Fruit fly (Drosophila melanogaster) whole organism, prepupa: Measurements from ENCODE around the gene CG42371.
A peak's percentile ranks its signal among the peaks of the same experiment; 100 is the strongest.

Source experiments
- Blimp-1 ChIP-seq: fragments of 200-800 bp; sonication (Bioruptor generic); optimal IDR thresholded peaks from 3 replicates; lab custom pipeline; 2017; ENCODE audit warnings: missing biosample characterization, missing genetic modification characterization, mild to moderate bottlenecking, moderate library complexity, missing genetic modification reagents
- CG10669 ChIP-seq: fragments of 200-800 bp; sonication (Bioruptor generic); optimal IDR thresholded peaks from 3 replicates; lab custom pipeline; 2018; ENCODE audit warnings: missing biosample characterization, mild to moderate bottlenecking, missing genetic modification characterization, moderate library complexity
- CG11294 ChIP-seq: fragments of 200-800 bp; sonication (Bioruptor generic); IDR thresholded peaks from 2 replicates; pipeline ENCODE4 v1.3.6; 2022; ENCODE audit warnings: missing biosample characterization, missing genetic modification characterization
- CG11762 ChIP-seq: fragments of 200-800 bp; sonication (Bioruptor generic); optimal IDR thresholded peaks from 3 replicates; lab custom pipeline; 2016; ENCODE audit warnings: missing biosample characterization, missing genetic modification characterization; ENCODE audit not compliant: insufficient read depth
- CG15336 ChIP-seq: fragments of 200-800 bp; sonication (Bioruptor generic); IDR thresholded peaks from 2 replicates; pipeline ENCODE4 v1.3.6; 2022; ENCODE audit warnings: missing biosample characterization, missing genetic modification characterization
- CG1621 ChIP-seq: fragments of 200-800 bp; sonication (Bioruptor generic); optimal IDR thresholded peaks from 3 replicates; lab custom pipeline; 2018; ENCODE audit warnings: missing biosample characterization, mild to moderate bottlenecking, missing genetic modification characterization
- CG3032 ChIP-seq: fragments of 200-800 bp; optimal IDR thresholded peaks from 2 replicates; lab custom pipeline; 2019; ENCODE audit warnings: missing biosample characterization, mild to moderate bottlenecking, missing genetic modification characterization, moderate library complexity
- CG31627 ChIP-seq: fragments of 200-800 bp; sonication (Bioruptor generic); optimal IDR thresholded peaks from 3 replicates; lab custom pipeline; 2016; ENCODE audit warnings: missing biosample characterization, missing genetic modification characterization
- CG32006 ChIP-seq: fragments of 200-800 bp; sonication (Bioruptor generic); optimal IDR thresholded peaks from 3 replicates; lab custom pipeline; 2017; ENCODE audit warnings: missing biosample characterization, mild to moderate bottlenecking, missing genetic modification characterization
- CG3919 ChIP-seq: fragments of 200-800 bp; sonication (Bioruptor generic); optimal IDR thresholded peaks from 3 replicates; lab custom pipeline; 2016; ENCODE audit warnings: missing biosample characterization, missing genetic modification characterization
- CG6163 ChIP-seq: fragments of 200-800 bp; sonication (Bioruptor generic); IDR thresholded peaks from 3 replicates; pipeline ENCODE4 v1.3.6; 2022; ENCODE audit warnings: missing biosample characterization, missing genetic modification characterization
- CG6792 ChIP-seq: fragments of 200-800 bp; sonication (Bioruptor generic); optimal IDR thresholded peaks from 3 replicates; lab custom pipeline; 2016; ENCODE audit warnings: missing biosample characterization, missing genetic modification characterization
- CG6854 ChIP-seq: fragments of 200-800 bp; sonication (Bioruptor generic); optimal IDR thresholded peaks from 2 replicates; lab custom pipeline; 2017; ENCODE audit warnings: missing biosample characterization, mild to moderate bottlenecking, missing genetic modification characterization
- CG7368 ChIP-seq: fragments of 200-800 bp; sonication (Bioruptor generic); optimal IDR thresholded peaks from 3 replicates; lab custom pipeline; 2016; ENCODE audit warnings: missing biosample characterization, missing genetic modification characterization
- CG8119 ChIP-seq: fragments of 200-800 bp; sonication (Bioruptor generic); IDR thresholded peaks from 3 replicates; pipeline ENCODE4 v1.3.6; 2022; ENCODE audit warnings: missing biosample characterization, missing genetic modification characterization
- CG8319 ChIP-seq: fragments of 200-800 bp; sonication (Bioruptor generic); optimal IDR thresholded peaks from 3 replicates; lab custom pipeline; 2016; ENCODE audit warnings: missing biosample characterization, missing genetic modification characterization
- CG8632 ChIP-seq: fragments of 200-800 bp; sonication (Bioruptor generic); optimal IDR thresholded peaks from 3 replicates; lab custom pipeline; 2016; ENCODE audit warnings: missing biosample characterization, missing genetic modification characterization
- CG9139 ChIP-seq: fragments of 200-800 bp; sonication (Bioruptor generic); optimal IDR thresholded peaks from 3 replicates; lab custom pipeline; 2017; ENCODE audit warnings: missing biosample characterization, mild to moderate bottlenecking, missing genetic modification characterization
- Eip75B ChIP-seq: fragments of 200-800 bp; sonication (Bioruptor generic); optimal IDR thresholded peaks from 3 replicates; lab custom pipeline; 2016; ENCODE audit warnings: missing biosample characterization, missing genetic modification characterization
- Eip78C ChIP-seq: fragments of 200-800 bp; sonication (Bioruptor generic); peaks from one replicate; lab custom pipeline; 2016; ENCODE audit warnings: missing biosample characterization, missing genetic modification characterization
- Ets21C ChIP-seq: fragments of 200-800 bp; sonication (Bioruptor generic); optimal IDR thresholded peaks from 3 replicates; lab custom pipeline; 2016; ENCODE audit warnings: missing biosample characterization, missing genetic modification characterization
- Gug ChIP-seq: fragments of 200-800 bp; sonication (Bioruptor generic); IDR thresholded peaks from 2 replicates; pipeline ENCODE4 v1.3.6; 2022; ENCODE audit warnings: missing biosample characterization, missing genetic modification characterization
- Hr38 ChIP-seq: sonication (Bioruptor generic); optimal IDR thresholded peaks from 2 replicates; lab custom pipeline; 2016; ENCODE audit warnings: missing biosample characterization, missing genetic modification characterization
- Hr39 ChIP-seq: fragments of 200-800 bp; sonication (Bioruptor generic); optimal IDR thresholded peaks from 2 replicates; lab custom pipeline; 2016; ENCODE audit warnings: missing biosample characterization, missing genetic modification characterization
- Lpt ChIP-seq: fragments of 200-800 bp; sonication (Bioruptor generic); optimal IDR thresholded peaks from 3 replicates; lab custom pipeline; 2016; ENCODE audit warnings: missing biosample characterization, missing genetic modification characterization
- Met ChIP-seq: fragments of 200-800 bp; sonication (Bioruptor generic); optimal IDR thresholded peaks from 3 replicates; lab custom pipeline; 2016; ENCODE audit warnings: missing biosample characterization, missing genetic modification characterization
- OdsH ChIP-seq: fragments of 200-800 bp; sonication (Bioruptor generic); optimal IDR thresholded peaks from 3 replicates; lab custom pipeline; 2016; ENCODE audit warnings: missing biosample characterization, missing genetic modification characterization
- Smox ChIP-seq: fragments of 200-800 bp; sonication (Bioruptor generic); optimal IDR thresholded peaks from 3 replicates; lab custom pipeline; 2016; ENCODE audit warnings: missing biosample characterization, missing genetic modification characterization
- Sox102F ChIP-seq: fragments of 200-800 bp; sonication (Bioruptor generic); optimal IDR thresholded peaks from 2 replicates; lab custom pipeline; 2016; ENCODE audit warnings: missing biosample characterization, mild to moderate bottlenecking, missing genetic modification characterization
- Sox14 ChIP-seq: fragments of 200-800 bp; sonication (Bioruptor generic); optimal IDR thresholded peaks from 3 replicates; lab custom pipeline; 2016; ENCODE audit warnings: missing biosample characterization, missing genetic modification characterization
- Sox15 ChIP-seq: fragments of 200-800 bp; sonication (Bioruptor generic); optimal IDR thresholded peaks from 3 replicates; lab custom pipeline; 2016; ENCODE audit warnings: missing biosample characterization, missing genetic modification characterization
- achi ChIP-seq: fragments of 200-800 bp; sonication (Bioruptor generic); optimal IDR thresholded peaks from 3 replicates; lab custom pipeline; 2016; ENCODE audit warnings: missing biosample characterization, missing genetic modification characterization
- acj6 ChIP-seq: fragments of 200-800 bp; sonication (Bioruptor generic); optimal IDR thresholded peaks from 3 replicates; lab custom pipeline; 2016; ENCODE audit warnings: missing biosample characterization, missing genetic modification characterization
- dac ChIP-seq: fragments of 200-800 bp; sonication (Bioruptor generic); optimal IDR thresholded peaks from 2 replicates; lab custom pipeline; 2017; ENCODE audit warnings: missing biosample characterization, mild to moderate bottlenecking, missing genetic modification characterization
- esn ChIP-seq: fragments of 200-800 bp; sonication (Bioruptor generic); optimal IDR thresholded peaks from 2 replicates; lab custom pipeline; 2016; ENCODE audit warnings: missing biosample characterization, mild to moderate bottlenecking, missing genetic modification characterization, moderate library complexity
- fd59A ChIP-seq: fragments of 200-800 bp; sonication (Bioruptor generic); optimal IDR thresholded peaks from 2 replicates; lab custom pipeline; 2017; ENCODE audit warnings: missing biosample characterization, mild to moderate bottlenecking, missing genetic modification characterization, missing genetic modification reagents
- fd85E ChIP-seq: fragments of 200-800 bp; sonication (Bioruptor generic); optimal IDR thresholded peaks from 3 replicates; lab custom pipeline; 2016; ENCODE audit warnings: missing biosample characterization, missing genetic modification characterization
- fkh ChIP-seq: fragments of 200-800 bp; sonication (Bioruptor generic); optimal IDR thresholded peaks from 3 replicates; lab custom pipeline; 2017; ENCODE audit warnings: missing biosample characterization, mild to moderate bottlenecking, missing genetic modification characterization, moderate library complexity
- lz ChIP-seq: fragments of 200-800 bp; sonication (Bioruptor generic); optimal IDR thresholded peaks from 3 replicates; lab custom pipeline; 2016; ENCODE audit warnings: missing biosample characterization, missing genetic modification characterization
- spab ChIP-seq: fragments of 200-800 bp; sonication (Bioruptor generic); optimal IDR thresholded peaks from 2 replicates; lab custom pipeline; 2017; ENCODE audit warnings: missing biosample characterization, mild to moderate bottlenecking, missing genetic modification characterization, missing genetic modification reagents
- ss ChIP-seq, 2 experiments: fragments of 200-800 bp; sonication (Bioruptor generic); optimal IDR thresholded peaks; 2 replicates in 1 of 2; 3 replicates in 1 of 2; lab custom pipeline; 2017 to 2018; ENCODE audit warnings: mild to moderate bottlenecking in 2 of 2, missing biosample characterization in 2 of 2, missing genetic modification characterization in 2 of 2, moderate library complexity in 1 of 2
- svp ChIP-seq: fragments of 200-800 bp; sonication (Bioruptor generic); peaks from one replicate; lab custom pipeline; 2016; ENCODE audit warnings: missing biosample characterization, missing genetic modification characterization
- topi ChIP-seq: fragments of 200-800 bp; sonication (Bioruptor generic); optimal IDR thresholded peaks from 3 replicates; lab custom pipeline; 2016; ENCODE audit warnings: missing biosample characterization, missing genetic modification characterization
- vri ChIP-seq: fragments of 200-800 bp; sonication (Bioruptor generic); optimal IDR thresholded peaks from 3 replicates; lab custom pipeline; 2016; ENCODE audit warnings: missing biosample characterization, mild to moderate bottlenecking, missing genetic modification characterization

Gene CG42371

dm6 chr2L:2202853-2203717 lies 14.0 kb downstream of the CG42371 start (continued):
- TF ChIP-seq Blimp-1 (GFP tag; lab: Kevin White, UChicago) (peak; percentile 99), CG11762 (peak; percentile 40), CG9139 (GFP tag; lab: Kevin White, UChicago) (peak; percentile 57), CG1621 (tag; lab: Kevin White, UChicago) (peak; percentile 57), Eip75B (GFP tag; lab: Kevin White, UChicago) (peak; percentile 75), CG31627 (no peak), OdsH (peak; percentile 25), CG6163 (GFP tag; lab: Robert Waterston, UW) (peak; percentile 81), acj6 (peak; percentile 47), CG8119 (GFP tag; lab: Robert Waterston, UW) (peak; percentile 64; the same call in 1 of the 3 replicates), Sox102F (GFP tag; lab: Kevin White, UChicago) (peak; percentile 78), achi (GFP tag; lab: Kevin White, UChicago) (peak; percentile 37), Hr39 (GFP tag; lab: Kevin White, UChicago) (no peak), CG10669 (GFP tag; lab: Kevin White, UChicago) (peak; percentile 14), fd85E (GFP tag; lab: Kevin White, UChicago) (peak; percentile 44), CG11294 (GFP tag; lab: Robert Waterston, UW) (peak; percentile 24; the same call in 1 of the 2 replicates), CG6854 (GFP tag; lab: Kevin White, UChicago) (peak; percentile 87), CG15336 (peak; percentile 54), svp (GFP tag; lab: Kevin White, UChicago) (peak; percentile 86), esn (GFP tag; lab: Kevin White, UChicago) (peak; percentile 18), CG32006 (GFP tag; lab: Kevin White, UChicago) (peak; percentile 59), CG7368 (GFP tag; lab: Kevin White, UChicago) (peak; percentile 6), Ets21C (peak; percentile 8), Met (GFP tag; lab: Kevin White, UChicago) (peak; percentile 66), fd59A (GFP tag; lab: Kevin White, UChicago) (no peak), CG6792 (GFP tag; lab: Kevin White, UChicago) (peak; percentile 45), fkh (GFP tag; lab: Kevin White, UChicago) (peak; percentile 22), Hr38 (no peak), spab (GFP tag; lab: Kevin White, UChicago) (peak; percentile 10), vri (GFP tag; lab: Kevin White, UChicago) (peak; percentile 80), ss (GFP tag; optimal IDR thresholded peaks at IDR 0.05; lab: Kevin White, UChicago) (peak; percentile 72 to 90), Smox (GFP tag; lab: Kevin White, UChicago) (no peak), CG8632 (GFP tag; lab: Kevin White, UChicago) (no peak), CG3032 (tag; lab: Kevin White, UChicago) (peak; percentile 45)

- TF ChIP-seq Met (GFP tag; lab: Kevin White, UChicago) (peak; percentile 100), CG6163 (GFP tag; lab: Robert Waterston, UW) (peak; percentile 100), Ets21C (peak; percentile 100), spab (GFP tag; lab: Kevin White, UChicago) (peak; percentile 100), CG3919 (GFP tag; lab: Kevin White, UChicago) (peak; percentile 100), CG31627 (peak; percentile 100), CG6854 (GFP tag; lab: Kevin White, UChicago) (peak; percentile 99), CG8319 (GFP tag; lab: Kevin White, UChicago) (peak; percentile 100), CG7368 (GFP tag; lab: Kevin White, UChicago) (peak; percentile 100), Eip78C (GFP tag; lab: Kevin White, UChicago) (peak; percentile 100), Sox15 (GFP tag; lab: Kevin White, UChicago) (peak; percentile 99), dac (peak; percentile 99), topi (GFP tag; lab: Kevin White, UChicago) (peak; percentile 100), lz (GFP tag; lab: Kevin White, UChicago) (peak; percentile 100), Gug (GFP tag; lab: Robert Waterston, UW) (peak; percentile 100), CG11294 (GFP tag; lab: Robert Waterston, UW) (peak; percentile 100), Lpt (peak; percentile 100), achi (GFP tag; lab: Kevin White, UChicago) (peak; percentile 99), CG8119 (GFP tag; lab: Robert Waterston, UW) (peak; percentile 100), fkh (GFP tag; lab: Kevin White, UChicago) (peak; percentile 66), Hr38 (peak; percentile 98), Sox14 (peak; percentile 100), CG32006 (GFP tag; lab: Kevin White, UChicago) (peak; percentile 100), Blimp-1 (GFP tag; lab: Kevin White, UChicago) (peak; percentile 98), CG11762 (peak; percentile 100), acj6 (peak; percentile 100)
Observed at dm6 chr2L:2202018-2202852, 14.8 kb downstream of the CG42371 start.
